Fruit fly (Drosophila melanogaster): Measurements from ENCODE around the gene CG15812.

Gene CG15812

dm6 chr3L:3121769-3122432 is 37.9 kb upstream of the CG15812 start (continued):
- TF ChIP-seq Scr (GFP tag; IDR thresholded peaks at IDR 0.05; ENCODE audit: partially characterized antibody) (peak; percentile 53; the same call in 1 of the 2 replicates), inv (GFP tag; IDR thresholded peaks at IDR 0.05; ENCODE audit: partially characterized antibody) (peak; percentile 10; the same call in 1 of the 2 replicates), CG4707 (GFP tag; optimal IDR thresholded peaks at IDR 0.05) (no peak), tio (GFP tag; optimal IDR thresholded peaks at IDR 0.05) (no peak), HLH54F (GFP tag; optimal IDR thresholded peaks at IDR 0.05) (no peak), CG6791 (GFP tag; IDR thresholded peaks at IDR 0.05; ENCODE audit: partially characterized antibody) (peak; percentile 71), Bdp1 (GFP tag; optimal IDR thresholded peaks at IDR 0.05) (peak; percentile 97), Pdp1 (GFP tag; optimal IDR thresholded peaks at IDR 0.05) (peak in 1 of 2 experiments; percentile 41), D (optimal IDR thresholded peaks at IDR 0.05) (no peak), D (GFP tag; optimal IDR thresholded peaks at IDR 0.05) (no peak), Hr3 (GFP tag; optimal IDR thresholded peaks at IDR 0.05) (no peak), CG3281 (GFP tag; optimal IDR thresholded peaks at IDR 0.05) (no peak)

dm6 chr3L:3122688-3123316 is 37.0 kb upstream of the CG15812 start:
- peak in 1 of 2 experiments; percentile 83 for TF ChIP-seq Pdp1 (GFP tag; optimal IDR thresholded peaks at IDR 0.05)
- no peak for TF ChIP-seq Ada2b (GFP tag; IDR thresholded peaks at IDR 0.05)
- TF ChIP-seq otp (GFP tag; IDR thresholded peaks at IDR 0.05), result no peak
- peak; percentile 66 for TF ChIP-seq sr (GFP tag; IDR thresholded peaks at IDR 0.05)
- TF ChIP-seq CG10543 (GFP tag; optimal IDR thresholded peaks at IDR 0.05), result peak; percentile 40
- TF ChIP-seq CG2199 (GFP tag; IDR thresholded peaks at IDR 0.05), result 0 out of 3 replicates have a peak, but pooled peaks have one; percentile 26
- TF ChIP-seq sima (GFP tag; optimal IDR thresholded peaks at IDR 0.05), result no peak
- TF ChIP-seq Fer1 (GFP tag; optimal IDR thresholded peaks at IDR 0.05), result peak; percentile 14
- TF ChIP-seq Deaf1 (tag; optimal IDR thresholded peaks at IDR 0.05), result peak; percentile 13
- no peak for TF ChIP-seq hkb (optimal IDR thresholded peaks at IDR 0.05)
- TF ChIP-seq hkb (GFP tag; IDR thresholded peaks at IDR 0.05), result 0 out of 2 replicates have a peak, but pooled peaks have one; percentile 18
- TF ChIP-seq CG17802 (tag; optimal IDR thresholded peaks at IDR 0.05), result peak; percentile 58
- peak; percentile 79 for TF ChIP-seq ftz-f1 (GFP tag; optimal IDR thresholded peaks at IDR 0.05)
- TF ChIP-seq MTF-1 (GFP tag; optimal IDR thresholded peaks at IDR 0.05; ENCODE audit: borderline replicate concordance), result peak; percentile 11
- 0 out of 4 replicates have a peak, but pooled peaks have one; percentile 42 for TF ChIP-seq chinmo (GFP tag; IDR thresholded peaks at IDR 0.05; ENCODE audit: partially characterized antibody)
- TF ChIP-seq Poxn (GFP tag; IDR thresholded peaks at IDR 0.05), result no peak
- peak; percentile 6 for TF ChIP-seq mirr (GFP tag; optimal IDR thresholded peaks at IDR 0.05)
- peak; percentile 23; the same call in 1 of the 2 replicates for TF ChIP-seq Ptx1 (GFP tag; IDR thresholded peaks at IDR 0.05)
- 0 out of 2 replicates have a peak, but pooled peaks have one; percentile 3 for TF ChIP-seq slbo (GFP tag; IDR thresholded peaks at IDR 0.05)
- no peak for TF ChIP-seq Dll (GFP tag; IDR thresholded peaks at IDR 0.05; ENCODE audit: partially characterized antibody)
- TF ChIP-seq sug (tag; optimal IDR thresholded peaks at IDR 0.05), result peak; percentile 73
- TF ChIP-seq kni (GFP tag; optimal IDR thresholded peaks at IDR 0.05), result peak; percentile 61
- TF ChIP-seq CG15479 (GFP tag; optimal IDR thresholded peaks at IDR 0.05), result no peak
- TF ChIP-seq CG1602 (GFP tag; optimal IDR thresholded peaks at IDR 0.05), result no peak
- TF ChIP-seq NFAT (GFP tag; IDR thresholded peaks at IDR 0.05), result no peak
- TF ChIP-seq Kr (GFP tag; optimal IDR thresholded peaks at IDR 0.05), result no peak
- TF ChIP-seq sisA (GFP tag; IDR thresholded peaks at IDR 0.05), result 0 out of 2 replicates have a peak, but pooled peaks have one; percentile 4
- no peak for TF ChIP-seq mam (GFP tag; optimal IDR thresholded peaks at IDR 0.05)
- no peak for TF ChIP-seq CTCF (GFP tag; optimal IDR thresholded peaks at IDR 0.05)
- no peak for TF ChIP-seq CG10959 (GFP tag; IDR thresholded peaks at IDR 0.05)
- TF ChIP-seq z (GFP tag; IDR thresholded peaks at IDR 0.05), result 0 out of 3 replicates have a peak, but pooled peaks have one; percentile 12
- TF ChIP-seq pan (optimal IDR thresholded peaks at IDR 0.05), result no peak
- peak in 1 of 2 experiments; percentile 13 for TF ChIP-seq pan (GFP tag; optimal IDR thresholded peaks at IDR 0.05 in 1 of 2, IDR thresholded peaks at IDR 0.05 in 1 of 2)
- TF ChIP-seq CG10979 (tag; optimal IDR thresholded peaks at IDR 0.05), result peak; percentile 13
- TF ChIP-seq Fer2 (tag; optimal IDR thresholded peaks at IDR 0.05), result no peak
- TF ChIP-seq cas (GFP tag; IDR thresholded peaks at IDR 0.05), result no peak
- TF ChIP-seq Med (GFP tag), result peak; percentile 74
